Fruit fly (Drosophila melanogaster): ENCODE measurements around the gene CG5478.

The CG5478 gene

dm6 chr3R:15933609-15934232 is at the start of gene CG5478, which contains the start of gene blp:
CG5478 (minus strand) TSS chr3R:15933734.
blp (plus strand) TSS chr3R:15933847.
- TF ChIP-seq CTCF (optimal IDR thresholded peaks at IDR 0.05) (no peak), CG8478 (optimal IDR thresholded peaks at IDR 0.05) (no peak)

dm6 chr3R:15975170-15975569 is 41.6 kb upstream of the CG5478 start:
- TF ChIP-seq CG8478 (optimal IDR thresholded peaks at IDR 0.05) (no peak), CTCF (optimal IDR thresholded peaks at IDR 0.05) (no peak)

DNA sequence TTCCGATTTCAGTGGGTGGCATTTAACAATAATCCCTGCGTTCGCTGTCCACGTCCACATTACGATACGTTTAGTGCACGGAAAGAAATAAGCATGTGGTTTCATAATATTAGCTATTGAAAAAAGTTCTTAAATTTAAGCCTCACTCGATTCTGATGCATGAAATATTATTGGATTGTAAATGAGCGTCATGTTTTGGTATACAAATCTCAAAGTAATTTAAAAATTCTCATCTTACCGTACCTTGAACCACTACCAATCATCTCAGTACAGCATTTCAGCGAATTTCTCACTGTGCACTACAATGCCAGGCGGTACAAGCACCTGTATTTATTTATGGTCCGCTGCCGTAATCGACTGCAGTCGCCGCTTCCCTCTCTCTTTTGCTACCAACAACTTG is 40.7 kb upstream of the CG5478 start:
- TF ChIP-seq CTCF (optimal IDR thresholded peaks at IDR 0.05) (no peak), CG8478 (optimal IDR thresholded peaks at IDR 0.05) (no peak)

DNA sequence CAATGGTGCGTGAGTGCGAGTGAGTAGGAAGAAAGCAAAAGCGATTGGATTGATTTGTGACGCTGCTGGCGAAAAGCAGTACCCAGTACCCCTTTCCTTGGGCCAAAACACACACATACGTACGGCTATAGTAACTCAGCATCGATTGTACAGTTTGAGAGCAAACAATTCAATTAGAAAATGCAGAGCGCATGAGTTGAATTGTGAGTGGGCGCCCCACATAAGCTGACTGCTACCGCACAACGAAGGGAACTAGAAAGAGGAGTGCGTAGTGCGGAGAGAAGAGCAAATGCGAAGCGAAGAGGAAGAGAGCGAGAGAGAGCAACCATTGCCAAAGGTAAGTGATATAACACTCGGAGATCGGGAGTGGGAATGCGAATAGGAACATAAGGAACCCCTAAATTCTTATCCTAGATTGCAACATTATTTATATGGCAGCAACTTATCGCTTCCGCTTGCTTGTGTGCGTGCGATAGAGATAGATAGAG is 40.0 kb upstream of the CG5478 start:
- TF ChIP-seq CTCF (optimal IDR thresholded peaks at IDR 0.05): peak in 1 of 2 experiments; percentile 33
- TF ChIP-seq CG8478 (optimal IDR thresholded peaks at IDR 0.05): no peak

- TF ChIP-seq CG8478 (optimal IDR thresholded peaks at IDR 0.05) (no peak), CTCF (optimal IDR thresholded peaks at IDR 0.05) (peak; percentile 14 to 30)
These were observed 39.5 kb upstream of the CG5478 start, which contains the start of gene Hel89B for dm6 chr3R:15972979-15973486. Hel89B (plus strand) TSS chr3R:15973298.

DNA sequence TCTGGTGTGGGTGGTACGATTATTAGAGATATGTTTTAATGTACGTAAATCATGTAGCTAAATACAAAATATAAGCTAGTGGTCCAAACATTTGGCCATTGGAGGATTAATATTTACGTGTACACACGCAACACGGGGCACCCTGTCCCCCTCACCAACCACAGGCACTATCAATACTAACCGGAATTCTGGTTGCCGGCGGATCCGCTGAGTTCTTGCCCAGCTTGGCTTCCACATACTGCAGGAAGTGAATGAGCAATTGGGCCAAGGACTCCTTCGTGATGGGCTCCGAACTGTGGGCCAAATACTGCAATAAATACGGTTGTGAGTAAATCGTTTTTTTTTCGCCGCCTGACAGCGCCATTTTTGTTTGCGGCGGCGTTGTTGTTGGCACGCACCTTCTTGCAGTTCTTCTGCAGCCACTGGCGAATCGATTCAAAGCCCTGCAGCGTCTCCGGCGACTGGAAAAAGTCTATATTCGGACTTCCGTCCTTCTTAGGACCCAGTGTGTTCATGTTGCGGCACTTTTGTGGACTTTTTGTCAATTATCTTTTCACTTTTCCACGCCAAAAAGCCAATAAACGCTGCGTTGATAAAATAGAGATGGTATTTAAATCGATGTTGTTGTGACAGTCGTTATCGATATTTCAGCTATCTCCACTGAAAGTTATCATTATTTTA is 38.9 kb upstream of the CG5478 start, which contains the start of gene mor:
Gene mor, minus strand, starts transcription at position 616 of the 681 bp plus-strand sequence.
- peak in 1 of 2 experiments; percentile 13 for TF ChIP-seq CTCF (optimal IDR thresholded peaks at IDR 0.05)
- TF ChIP-seq CG8478 (optimal IDR thresholded peaks at IDR 0.05): no peak

DNA sequence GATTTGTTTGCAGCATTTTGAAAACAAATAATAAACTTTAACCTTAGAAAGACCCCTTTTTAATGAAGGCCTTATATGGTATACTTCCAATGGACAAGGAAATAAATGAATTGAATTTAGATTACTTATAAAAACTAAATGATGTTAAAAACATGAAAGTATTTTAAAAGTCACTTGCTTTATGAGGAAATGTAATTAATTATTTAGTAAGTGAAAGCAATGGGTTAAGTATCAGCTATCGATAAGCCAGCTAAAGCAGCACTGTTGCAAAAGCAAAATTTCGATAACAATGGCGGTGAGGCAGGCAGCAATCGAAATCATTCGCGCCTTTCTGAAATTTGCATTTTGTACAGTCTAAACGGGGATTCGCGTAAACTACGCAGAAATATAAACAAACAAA is 31.6 kb upstream of the CG5478 start, which contains the start of the genes CG32856 and Rbf2:
Gene CG32856, minus strand, starts transcription at position 183 of the 400 bp plus-strand sequence.
Gene Rbf2, plus strand, starts transcription at position 278 of the 400 bp plus-strand sequence.
- no peak for TF ChIP-seq CTCF (optimal IDR thresholded peaks at IDR 0.05)
- no peak for TF ChIP-seq CG8478 (optimal IDR thresholded peaks at IDR 0.05)

dm6 chr3R:15963690-15964281 is 30.3 kb upstream of the CG5478 start, which contains the start of the genes CG4287 and CG5516:
CG4287 (minus strand) TSS chr3R:15963867.
CG5516 (plus strand) TSS chr3R:15963884.
- no peak for TF ChIP-seq CTCF (optimal IDR thresholded peaks at IDR 0.05)
- TF ChIP-seq CG8478 (optimal IDR thresholded peaks at IDR 0.05): no peak

DNA sequence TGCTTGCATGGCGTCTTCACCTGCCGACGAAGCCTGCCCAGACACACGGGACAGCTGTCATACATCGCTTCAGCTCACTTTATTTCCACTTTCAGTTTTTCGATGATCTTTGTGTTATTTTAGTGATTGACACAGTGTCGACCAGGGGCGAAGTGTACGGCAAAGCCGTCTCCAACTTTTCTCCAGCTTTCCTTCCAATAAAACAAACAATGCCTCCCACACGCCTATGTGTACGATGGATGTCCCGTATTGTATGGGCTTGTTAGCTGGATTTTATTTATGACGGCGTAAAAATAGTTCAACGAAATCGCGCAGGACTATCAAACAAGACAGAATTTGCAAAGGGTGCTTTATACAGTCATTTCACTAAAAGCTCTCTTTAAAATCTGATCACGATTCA is 17.3 kb upstream of the CG5478 start, which contains the start of the genes CG31088 and CG46383:
Gene CG31088, minus strand, starts transcription at position 101 of the 400 bp plus-strand sequence.
Gene CG46383, minus strand, starts transcription at position 101 of the 400 bp plus-strand sequence.
- no peak for TF ChIP-seq CG8478 (optimal IDR thresholded peaks at IDR 0.05)
- TF ChIP-seq CTCF (optimal IDR thresholded peaks at IDR 0.05): no peak

DNA sequence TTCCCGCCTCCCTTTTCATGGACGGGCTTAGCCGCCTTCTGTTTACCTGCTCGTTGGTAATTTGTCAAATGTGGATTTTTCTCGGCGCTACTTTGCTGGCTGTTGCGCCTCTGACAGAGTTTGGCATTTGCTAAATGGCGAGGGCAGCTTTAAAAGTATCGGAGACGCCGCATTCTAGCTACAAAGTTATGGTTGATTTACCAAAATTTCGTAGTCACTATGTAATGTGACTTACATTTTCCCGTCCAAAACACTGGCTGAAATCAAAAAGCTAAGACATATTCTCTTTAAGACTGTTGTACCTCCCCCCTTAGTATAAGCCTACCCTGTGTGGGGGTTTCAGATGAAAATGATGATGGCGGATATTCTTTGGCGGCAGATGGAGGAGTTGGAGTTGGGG is 14.1 kb upstream of the CG5478 start:
- no peak for TF ChIP-seq CTCF (optimal IDR thresholded peaks at IDR 0.05)
- no peak for TF ChIP-seq CG8478 (optimal IDR thresholded peaks at IDR 0.05)

dm6 chr3R:15937708-15938107 is 4.2 kb upstream of the CG5478 start:
- TF ChIP-seq CG8478 (optimal IDR thresholded peaks at IDR 0.05) (no peak), CTCF (optimal IDR thresholded peaks at IDR 0.05) (no peak)

DNA sequence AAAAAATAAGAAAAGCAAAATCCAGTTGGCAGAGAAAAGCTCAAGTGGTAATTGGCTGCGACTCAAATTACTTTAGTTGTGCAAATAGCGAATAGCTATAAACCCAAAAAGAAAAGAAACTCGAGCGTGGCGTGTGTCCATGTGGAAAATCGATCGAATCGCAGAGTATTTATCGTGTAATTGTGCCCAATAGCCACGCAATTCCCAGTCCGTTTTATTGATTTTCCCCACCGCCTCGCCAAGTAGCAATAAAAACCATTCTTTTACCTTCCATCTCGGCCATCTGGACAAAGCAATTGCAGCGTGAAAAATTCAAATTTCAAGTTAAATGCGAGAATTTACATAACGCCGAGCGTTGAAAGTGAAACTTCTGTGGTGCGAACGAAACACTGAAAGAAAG is 2.0 kb upstream of the CG5478 start:
- TF ChIP-seq CG8478 (optimal IDR thresholded peaks at IDR 0.05): no peak
- TF ChIP-seq CTCF (optimal IDR thresholded peaks at IDR 0.05): no peak

DNA sequence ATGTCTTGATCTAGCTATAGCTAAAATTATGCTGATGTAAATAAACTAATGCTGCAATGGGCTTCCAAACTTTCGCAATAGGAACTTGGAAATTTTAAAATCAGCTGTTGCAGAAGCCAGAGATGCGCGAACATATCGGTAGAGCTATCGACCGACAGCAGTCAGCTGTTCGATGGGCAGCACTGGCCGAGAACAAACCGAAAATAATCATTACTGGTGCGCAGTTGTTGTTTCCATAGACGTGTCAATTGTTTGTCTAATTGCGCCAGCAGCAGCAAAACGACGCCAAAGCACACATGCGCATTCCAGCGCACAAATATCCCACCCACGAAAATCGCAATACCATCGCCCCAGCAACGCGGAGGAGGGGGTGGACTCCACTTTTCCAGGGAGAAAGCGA is 1.4 kb upstream of the CG5478 start, which contains the start of gene Sap47:
Gene Sap47, plus strand, starts transcription at position 149 of the 400 bp plus-strand sequence.
- TF ChIP-seq CTCF (optimal IDR thresholded peaks at IDR 0.05) (peak in 1 of 2 experiments; percentile 38), CG8478 (optimal IDR thresholded peaks at IDR 0.05) (no peak)

DNA sequence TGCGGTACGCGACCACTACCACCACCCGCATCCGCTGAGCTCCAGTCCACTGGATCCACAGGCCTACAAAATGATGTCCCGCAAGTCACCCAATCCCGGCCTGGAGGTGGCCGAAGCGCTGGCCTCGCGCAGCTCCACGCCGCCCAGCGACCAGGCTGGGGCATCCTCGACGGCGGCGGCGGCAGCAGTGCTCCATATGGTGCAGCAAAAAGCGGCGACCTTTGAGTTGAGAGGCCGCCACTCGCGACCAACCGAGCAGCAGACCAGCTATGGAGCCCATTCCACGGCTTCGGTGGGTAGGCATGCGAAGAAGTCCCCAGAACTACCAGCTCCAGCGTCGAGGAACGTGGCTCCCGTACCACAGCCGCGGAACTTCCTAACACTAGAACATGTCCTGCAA is 3.5 kb downstream of the CG5478 start:
- TF ChIP-seq CTCF (optimal IDR thresholded peaks at IDR 0.05): no peak
- TF ChIP-seq CG8478 (optimal IDR thresholded peaks at IDR 0.05): no peak

DNA sequence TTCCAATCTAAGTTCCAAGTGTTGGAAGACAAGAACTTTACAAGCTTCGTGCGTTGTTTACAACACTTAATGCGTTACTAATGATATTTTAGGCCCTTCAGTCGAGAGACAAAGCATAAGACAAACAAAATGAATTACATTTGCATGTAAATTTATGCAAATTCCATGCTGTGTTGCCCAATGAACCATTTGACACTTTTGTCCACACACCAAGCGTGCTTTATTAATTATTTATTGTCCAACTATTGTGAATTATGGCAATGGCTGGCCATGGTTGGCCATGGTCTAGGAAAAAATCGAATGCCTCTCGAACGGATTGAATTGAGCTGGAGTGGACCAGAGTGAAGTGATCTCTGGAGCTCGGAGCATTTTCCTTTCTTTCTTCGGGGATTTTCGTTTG is 5.4 kb downstream of the CG5478 start:
- TF ChIP-seq CTCF (optimal IDR thresholded peaks at IDR 0.05): no peak
